Worm (Caenorhabditis elegans) whole organism, early embryonic: ENCODE data around the gene K09H11.6.

ENCODE experiments used
- ama-1 ChIP-seq: fragments of 150-350 bp; optimal IDR thresholded peaks from 2 replicates; lab custom pipeline; 2014
- flt-1 ChIP-seq: fragments of 200-800 bp; sonication (Bioruptor generic); IDR thresholded peaks from 2 replicates; pipeline ENCODE4 v1.3.6; 2022; ENCODE audit warnings: missing genetic modification characterization, missing compliant biosample characterization
- tbx-37 ChIP-seq: fragments of 200-800 bp; sonication (Bioruptor generic); conservative IDR thresholded peaks from 2 replicates; pipeline ENCODE4 v1.3.6; 2022; ENCODE audit warnings: missing genetic modification reagents, missing genetic modification characterization, missing compliant biosample characterization

- TF ChIP-seq ama-1 (lab: Kevin White, UChicago) (no peak), flt-1 (GFP tag; lab: Robert Waterston, UW) (no peak), tbx-37 (no peak)
These were observed 33.5 kb upstream of the K09H11.6 start for ce11 chrV:5769500-5769899.
